Worm (Caenorhabditis elegans) whole organism, L1 larva: Measurements from ENCODE around the gene arrd-23.

Experiments used
- C04F5.9 ChIP-seq: sonication (generic microtip); optimal IDR thresholded peaks from 2 replicates; lab custom pipeline; 2016; ENCODE audit warnings: missing genetic modification characterization, missing compliant biosample characterization
- aha-1 ChIP-seq: fragments of 150-350 bp; optimal IDR thresholded peaks from 2 replicates; lab custom pipeline; 2014; ENCODE audit warnings: missing biosample characterization, missing genetic modification characterization
- alr-1 ChIP-seq: fragments of 200-800 bp; sonication (Bioruptor generic); optimal IDR thresholded peaks from 2 replicates; lab custom pipeline; 2018; ENCODE audit warnings: borderline replicate concordance, mild to moderate bottlenecking, missing genetic modification characterization, missing compliant biosample characterization
- aly-2 ChIP-seq: fragments of 150-350 bp; optimal IDR thresholded peaks from 2 replicates; lab custom pipeline; 2014; ENCODE audit warnings: missing biosample characterization, missing genetic modification characterization
- ceh-63 ChIP-seq: fragments of 200-800 bp; sonication (Bioruptor generic); optimal IDR thresholded peaks from 2 replicates; lab custom pipeline; 2018; ENCODE audit warnings: mild to moderate bottlenecking, missing genetic modification characterization, missing compliant biosample characterization
- ceh-8 ChIP-seq: fragments of 200-800 bp; sonication (Bioruptor generic); optimal IDR thresholded peaks from 2 replicates; lab custom pipeline; 2018; ENCODE audit warnings: mild to moderate bottlenecking, missing genetic modification characterization, moderate library complexity, missing compliant biosample characterization
- dsc-1 ChIP-seq: sonication (generic microtip); optimal IDR thresholded peaks from 2 replicates; lab custom pipeline; 2016; ENCODE audit warnings: mild to moderate bottlenecking, missing genetic modification characterization, missing compliant biosample characterization
- efl-1 ChIP-seq, 4 experiments: fragments of 150-350 bp; optimal IDR thresholded peaks in 3 of 4; peaks in 1 of 4; 1 replicate in 1 of 4; 2 replicates in 3 of 4; lab custom pipeline; 2014; ENCODE audit warnings: missing biosample characterization in 2 of 4, missing genetic modification characterization in 2 of 4, missing genetic modification reagents in 2 of 4
- efl-3 ChIP-seq: fragments of 200-800 bp; sonication (Bioruptor generic); optimal IDR thresholded peaks from 2 replicates; lab custom pipeline; 2018; ENCODE audit warnings: mild to moderate bottlenecking, missing genetic modification characterization, missing compliant biosample characterization
- egl-13 ChIP-seq: sonication (generic microtip); optimal IDR thresholded peaks from 2 replicates; lab custom pipeline; 2016; ENCODE audit warnings: missing genotype, missing genetic modification reagents, missing genetic modification characterization, missing compliant biosample characterization
- egl-27 ChIP-seq, 2 experiments: fragments of 150-350 bp in 1 of 2; sonication (generic microtip); optimal IDR thresholded peaks; 3 replicates each; lab custom pipeline; 2017 to 2018; ENCODE audit warnings: missing biosample characterization in 2 of 2, missing genetic modification characterization in 2 of 2, missing genetic modification reagents in 2 of 2
- elt-3 ChIP-seq, 6 experiments: fragments of 150-350 bp in 1 of 6; sonication (generic microtip); optimal IDR thresholded peaks; 2 replicates each; lab custom pipeline; 2017 to 2018; ENCODE audit warnings: missing biosample characterization in 6 of 6, missing genetic modification characterization in 6 of 6, inconsistent platforms in 1 of 6
- ets-5 ChIP-seq: fragments of 200-800 bp; sonication (Bioruptor generic); IDR thresholded peaks from 2 replicates; pipeline ENCODE4 v1.3.6; 2022; ENCODE audit warnings: missing genetic modification characterization, missing compliant biosample characterization
- fkh-10 ChIP-seq: sonication (generic microtip); optimal IDR thresholded peaks from 2 replicates; lab custom pipeline; 2017; ENCODE audit warnings: missing biosample characterization, missing genetic modification reagents, missing genetic modification characterization
- lin-14 ChIP-seq: fragments of 200-800 bp; sonication (Bioruptor generic); optimal IDR thresholded peaks from 2 replicates; lab custom pipeline; 2018; ENCODE audit warnings: mild to moderate bottlenecking, missing genetic modification characterization, moderate library complexity, missing compliant biosample characterization
- lin-35 ChIP-seq, 2 experiments: fragments of 150-350 bp; optimal IDR thresholded peaks; 2 replicates each; lab custom pipeline; 2014; ENCODE audit warnings: missing biosample characterization in 2 of 2, missing genetic modification characterization in 2 of 2, missing genetic modification reagents in 2 of 2
- lin-39 ChIP-seq: fragments of 150-350 bp; optimal IDR thresholded peaks from 2 replicates; lab custom pipeline; 2014; ENCODE audit warnings: missing biosample characterization, missing genetic modification reagents, missing genetic modification characterization
- lsy-2 ChIP-seq, 2 experiments: fragments of 150-350 bp; optimal IDR thresholded peaks; 2 replicates each; lab custom pipeline; 2014; ENCODE audit warnings: missing biosample characterization in 2 of 2, missing genetic modification characterization in 2 of 2
- mdl-1 ChIP-seq, 2 experiments: fragments of 150-350 bp; optimal IDR thresholded peaks; 2 replicates each; lab custom pipeline; 2014 to 2017; ENCODE audit warnings: missing biosample characterization in 2 of 2, missing genetic modification characterization in 2 of 2, inconsistent platforms in 1 of 2
- mep-1 ChIP-seq: fragments of 150-350 bp; optimal IDR thresholded peaks from 2 replicates; lab custom pipeline; 2014; ENCODE audit warnings: missing biosample characterization, missing genetic modification characterization
- nhr-11 ChIP-seq: fragments of 150-350 bp; optimal IDR thresholded peaks from 2 replicates; lab custom pipeline; 2014; ENCODE audit warnings: missing biosample characterization, missing genetic modification characterization
- nhr-12 ChIP-seq: sonication (generic microtip); optimal IDR thresholded peaks from 2 replicates; lab custom pipeline; 2017; ENCODE audit warnings: missing biosample characterization, missing genetic modification characterization
- nhr-19 ChIP-seq: fragments of 200-800 bp; sonication (Bioruptor generic); conservative IDR thresholded peaks from 2 replicates; pipeline ENCODE4 v1.3.6; 2022; ENCODE audit warnings: missing genetic modification characterization, missing compliant biosample characterization
- nhr-47 ChIP-seq: sonication (generic microtip); optimal IDR thresholded peaks from 2 replicates; lab custom pipeline; 2016; ENCODE audit warnings: mild to moderate bottlenecking, missing genetic modification characterization, moderate library complexity, missing compliant biosample characterization
- nhr-77 ChIP-seq: fragments of 150-350 bp; optimal IDR thresholded peaks from 2 replicates; lab custom pipeline; 2014; ENCODE audit warnings: missing biosample characterization, missing genetic modification characterization
- nhr-84 ChIP-seq: sonication (generic microtip); optimal IDR thresholded peaks from 2 replicates; lab custom pipeline; 2017; ENCODE audit warnings: missing biosample characterization, missing genetic modification characterization
- nhr-90 ChIP-seq: sonication (generic microtip); optimal IDR thresholded peaks from 2 replicates; lab custom pipeline; 2016; ENCODE audit warnings: mild to moderate bottlenecking, missing genetic modification characterization, missing compliant biosample characterization; ENCODE audit not compliant: poor library complexity
- pax-3 ChIP-seq: fragments of 200-800 bp; sonication (Bioruptor generic); optimal IDR thresholded peaks from 2 replicates; lab custom pipeline; 2018; ENCODE audit warnings: mild to moderate bottlenecking, missing genetic modification characterization, moderate library complexity, missing compliant biosample characterization
- pqm-1 ChIP-seq: sonication (generic microtip); optimal IDR thresholded peaks from 3 replicates; lab custom pipeline; 2017; ENCODE audit warnings: missing biosample characterization, missing genetic modification characterization
- rnt-1 ChIP-seq: sonication (generic microtip); optimal IDR thresholded peaks from 2 replicates; lab custom pipeline; 2016; ENCODE audit warnings: mild to moderate bottlenecking, missing genetic modification characterization, moderate library complexity, missing compliant biosample characterization
- skn-1 ChIP-seq: fragments of 150-350 bp; optimal IDR thresholded peaks from 2 replicates; lab custom pipeline; 2014; ENCODE audit warnings: missing biosample characterization, missing genetic modification characterization
- sup-37 ChIP-seq: fragments of 200-800 bp; sonication (Bioruptor generic); optimal IDR thresholded peaks from 2 replicates; lab custom pipeline; 2018; ENCODE audit warnings: mild to moderate bottlenecking, missing genetic modification characterization, missing compliant biosample characterization
- tlp-1 ChIP-seq: fragments of 150-350 bp; optimal IDR thresholded peaks from 2 replicates; lab custom pipeline; 2014; ENCODE audit warnings: missing biosample characterization, missing genetic modification characterization
- unc-86 ChIP-seq: sonication (generic microtip); optimal IDR thresholded peaks from 2 replicates; lab custom pipeline; 2016; ENCODE audit warnings: missing genetic modification characterization, missing compliant biosample characterization
- unc-98 ChIP-seq: fragments of 200-800 bp; sonication (Bioruptor generic); IDR thresholded peaks from 2 replicates; pipeline ENCODE4 v1.3.6; 2022; ENCODE audit warnings: missing genetic modification characterization, missing compliant biosample characterization
- xbp-1 ChIP-seq: sonication (generic microtip); optimal IDR thresholded peaks from 2 replicates; lab custom pipeline; 2016; ENCODE audit warnings: missing genetic modification characterization, missing compliant biosample characterization
- zag-1 ChIP-seq: fragments of 150-350 bp; optimal IDR thresholded peaks from 2 replicates; lab custom pipeline; 2014; ENCODE audit warnings: missing biosample characterization, missing genetic modification characterization
- ztf-11 ChIP-seq, 2 experiments: sonication (generic microtip); optimal IDR thresholded peaks; 2 replicates each; lab custom pipeline; 2016 to 2017; ENCODE audit warnings: missing genetic modification characterization in 2 of 2, missing biosample characterization in 1 of 2, missing compliant biosample characterization in 1 of 2
- ztf-4 ChIP-seq: fragments of 150-350 bp; optimal IDR thresholded peaks from 2 replicates; lab custom pipeline; 2014; ENCODE audit warnings: missing biosample characterization, missing genetic modification characterization

Gene arrd-23

ce11 chrX:4885651-4886050 is at the start of gene arrd-23:
arrd-23 (plus strand) TSS chrX:4885951.
- no peak for TF ChIP-seq pqm-1 (tag; lab: Kevin White, UChicago)

- TF ChIP-seq efl-1 (optimal IDR thresholded peaks at IDR 0.05; lab: Kevin White, UChicago): no peak
- no peak for TF ChIP-seq efl-1 (GFP tag; optimal IDR thresholded peaks at IDR 0.05 in 1 of 2; lab: Kevin White, UChicago)
- no peak for TF ChIP-seq C04F5.9 (tag; lab: Kevin White, UChicago)
- TF ChIP-seq mep-1 (tag; lab: Kevin White, UChicago): no peak
- TF ChIP-seq mdl-1 (tag; optimal IDR thresholded peaks at IDR 0.05; lab: Kevin White, UChicago): no peak
- TF ChIP-seq xbp-1 (tag; lab: Kevin White, UChicago): no peak
- TF ChIP-seq unc-98 (GFP tag; lab: Robert Waterston, UW): no peak
- TF ChIP-seq ceh-63 (GFP tag; lab: Kevin White, UChicago): no peak
- TF ChIP-seq unc-86 (tag; lab: Kevin White, UChicago): no peak
- TF ChIP-seq aha-1: no peak
- no peak for TF ChIP-seq rnt-1 (tag; lab: Kevin White, UChicago)
- no peak for TF ChIP-seq tlp-1 (tag; lab: Kevin White, UChicago)
- TF ChIP-seq efl-3 (GFP tag; lab: Kevin White, UChicago): no peak
- no peak for TF ChIP-seq lsy-2 (tag; optimal IDR thresholded peaks at IDR 0.05; lab: Kevin White, UChicago)
These were observed 45.1 kb upstream of the arrd-23 start for ce11 chrX:4840653-4841052.

ce11 chrX:4842305-4842704 is 43.4 kb upstream of the arrd-23 start:
- no peak for TF ChIP-seq nhr-90 (tag; lab: Kevin White, UChicago)
- TF ChIP-seq ztf-4: no peak
- no peak for TF ChIP-seq nhr-84 (tag; lab: Kevin White, UChicago)
- no peak for TF ChIP-seq nhr-19
- no peak for TF ChIP-seq ceh-8 (GFP tag; lab: Kevin White, UChicago)
- no peak for TF ChIP-seq fkh-10
- no peak for TF ChIP-seq dsc-1
- TF ChIP-seq ets-5 (GFP tag; lab: Robert Waterston, UW): no peak
- no peak for TF ChIP-seq aly-2 (tag; lab: Kevin White, UChicago)
- no peak for TF ChIP-seq lin-35 (GFP tag; optimal IDR thresholded peaks at IDR 0.05; lab: Kevin White, UChicago)
- no peak for TF ChIP-seq elt-3 (tag; optimal IDR thresholded peaks at IDR 0.05; lab: Kevin White, UChicago)
- TF ChIP-seq nhr-11 (tag; lab: Kevin White, UChicago): no peak
- no peak for TF ChIP-seq nhr-12 (tag; lab: Kevin White, UChicago)
- no peak for TF ChIP-seq sup-37 (GFP tag; lab: Kevin White, UChicago)
- no peak for TF ChIP-seq ztf-11 (tag; optimal IDR thresholded peaks at IDR 0.05; lab: Kevin White, UChicago)
- TF ChIP-seq skn-1: no peak
- TF ChIP-seq pax-3: no peak
- TF ChIP-seq C04F5.9 (tag; lab: Kevin White, UChicago): no peak

ce11 chrX:4844765-4845164 is 41.0 kb upstream of the arrd-23 start:
- no peak for TF ChIP-seq nhr-77
- no peak for TF ChIP-seq lin-35 (GFP tag; optimal IDR thresholded peaks at IDR 0.05; lab: Kevin White, UChicago)
- no peak for TF ChIP-seq lin-14 (GFP tag; lab: Kevin White, UChicago)
- no peak for TF ChIP-seq zag-1
- no peak for TF ChIP-seq egl-13 (tag; lab: Kevin White, UChicago)
- no peak for TF ChIP-seq nhr-11 (tag; lab: Kevin White, UChicago)
- TF ChIP-seq alr-1 (tag; lab: Kevin White, UChicago): no peak
- no peak for TF ChIP-seq nhr-19
- no peak for TF ChIP-seq nhr-47 (tag; lab: Kevin White, UChicago)
- TF ChIP-seq lin-39 (tag; lab: Kevin White, UChicago): no peak
- no peak for TF ChIP-seq egl-27 (tag; optimal IDR thresholded peaks at IDR 0.05; lab: Kevin White, UChicago)
